Worm (Caenorhabditis elegans) whole organism, midembryonic: ENCODE results near the gene F13H8.6.

ENCODE experiments used
- ref-1 ChIP-seq: fragments of 200-800 bp; sonication (Bioruptor generic); conservative IDR thresholded peaks from 2 replicates; pipeline ENCODE4 v1.3.6; 2022; ENCODE audit warnings: missing genetic modification reagents, missing genetic modification characterization, missing compliant biosample characterization
- ztf-23 ChIP-seq: fragments of 200-800 bp; sonication (Bioruptor generic); IDR thresholded peaks from 2 replicates; pipeline ENCODE4 v1.3.6; 2022; ENCODE audit warnings: missing genetic modification reagents, missing genetic modification characterization, missing compliant biosample characterization

- no peak for TF ChIP-seq ztf-23 (GFP tag; lab: Robert Waterston, UW)
- TF ChIP-seq ref-1: no peak
Measured at ce11 chrII:6259867-6260266, 26.9 kb downstream of the F13H8.6 start, which contains the start of gene F13H8.11.
